Worm (Caenorhabditis elegans): ENCODE data around the gene nas-38.

ce11 chrX:530909-531308 is 27.0 kb upstream of the nas-38 start, which contains the start of gene B0310.6:
- no peak for TF ChIP-seq ceh-19 (GFP tag; optimal IDR thresholded peaks at IDR 0.05)
- no peak for TF ChIP-seq lin-11 (tag; optimal IDR thresholded peaks at IDR 0.05)
- TF ChIP-seq sox-4 (tag; optimal IDR thresholded peaks at IDR 0.05): no peak
- no peak for TF ChIP-seq eyg-1 (tag; optimal IDR thresholded peaks at IDR 0.05)
- TF ChIP-seq mec-3 (tag; optimal IDR thresholded peaks at IDR 0.05; ENCODE audit: borderline replicate concordance): no peak
- no peak for TF ChIP-seq npax-4 (tag; optimal IDR thresholded peaks at IDR 0.05)
- TF ChIP-seq ceh-2 (tag; optimal IDR thresholded peaks at IDR 0.05): no peak
- TF ChIP-seq unc-3 (GFP tag; conservative IDR thresholded peaks at IDR 0.05): no peak
- TF ChIP-seq unc-3 (tag; optimal IDR thresholded peaks at IDR 0.05): no peak
- no peak for TF ChIP-seq ceh-14 (tag; optimal IDR thresholded peaks at IDR 0.05)
